Fruit fly (Drosophila melanogaster): ENCODE data around the gene CG12011.

The CG12011 gene

DNA sequence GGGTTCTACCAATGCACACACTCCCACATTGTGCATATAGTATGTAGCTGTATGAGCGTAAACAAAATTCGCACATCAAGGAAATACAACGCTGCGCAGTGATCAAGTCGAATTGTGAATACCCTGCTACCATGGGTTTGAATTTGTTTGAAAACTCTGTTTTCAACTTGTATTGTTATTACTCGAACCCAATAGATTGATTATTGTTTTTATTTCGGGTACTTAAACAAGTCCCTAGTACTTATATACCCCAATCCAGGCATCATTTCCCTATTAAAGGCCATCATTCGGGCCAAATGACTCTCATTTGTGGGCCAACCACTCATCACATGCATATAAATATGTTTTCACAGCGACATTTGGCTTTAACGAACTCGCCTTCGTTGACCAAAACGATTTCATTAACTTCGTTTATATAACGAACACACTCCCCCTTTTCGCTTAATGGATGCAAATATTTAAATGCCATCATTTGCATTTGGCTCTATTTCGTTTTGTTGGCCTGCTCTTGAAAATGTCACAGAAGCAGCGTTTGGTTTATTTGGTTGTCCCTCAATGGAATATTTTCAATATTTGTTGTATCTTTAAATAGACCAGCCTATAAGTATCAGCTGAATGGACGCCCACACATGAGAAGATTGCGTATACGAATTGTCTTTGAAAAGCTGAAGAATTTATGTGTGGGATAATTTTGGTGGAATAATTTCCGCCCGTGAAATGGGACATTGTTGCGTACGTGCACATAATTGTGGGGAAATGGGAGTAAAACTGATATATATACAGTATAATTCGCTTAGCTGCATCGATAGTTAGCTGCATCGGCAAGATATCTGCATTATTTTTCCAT, 45.9 kb downstream of the CG12011 start (continued):
- no peak for TF ChIP-seq CG15073 (GFP tag; optimal IDR thresholded peaks at IDR 0.05)
- peak; percentile 81 for TF ChIP-seq Xbp1 (GFP tag; optimal IDR thresholded peaks at IDR 0.05)
- TF ChIP-seq Chrac-16 (GFP tag; optimal IDR thresholded peaks at IDR 0.05) = peak; percentile 37
- no peak for TF ChIP-seq Ada2b (GFP tag; IDR thresholded peaks at IDR 0.05)
- TF ChIP-seq gt (GFP tag; IDR thresholded peaks at IDR 0.05) = no peak
- no peak for TF ChIP-seq grn (GFP tag; optimal IDR thresholded peaks at IDR 0.05)
- no peak for TF ChIP-seq twi (tag; optimal IDR thresholded peaks at IDR 0.05)
- TF ChIP-seq Usf (GFP tag; optimal IDR thresholded peaks at IDR 0.05) = peak; percentile 26
- TF ChIP-seq CG3726 (GFP tag; IDR thresholded peaks at IDR 0.05) = peak; percentile 56; the same call in 1 of the 3 replicates
- no peak for TF ChIP-seq psq (GFP tag; optimal IDR thresholded peaks at IDR 0.05)
- peak; percentile 89 for TF ChIP-seq vvl (GFP tag; IDR thresholded peaks at IDR 0.05)
- TF ChIP-seq Eip74EF (GFP tag; optimal IDR thresholded peaks at IDR 0.05) = peak in 1 of 2 experiments; percentile 70
- no peak for TF ChIP-seq CG30020 (tag; optimal IDR thresholded peaks at IDR 0.05)
- TF ChIP-seq sisA (GFP tag; IDR thresholded peaks at IDR 0.05) = peak; percentile 71
- peak; percentile 32 for TF ChIP-seq Ssrp (tag; optimal IDR thresholded peaks at IDR 0.05)
- TF ChIP-seq Dref (GFP tag; IDR thresholded peaks at IDR 0.05) = no peak
- no peak for TF ChIP-seq CG6254 (GFP tag; optimal IDR thresholded peaks at IDR 0.05)
- no peak for TF ChIP-seq aop (GFP tag; IDR thresholded peaks at IDR 0.05)
- peak; percentile 67 for TF ChIP-seq mam (GFP tag; optimal IDR thresholded peaks at IDR 0.05)
- peak; percentile 79 for TF ChIP-seq ap (GFP tag; IDR thresholded peaks at IDR 0.05)
- TF ChIP-seq Atf3 (GFP tag; optimal IDR thresholded peaks at IDR 0.05) = peak; percentile 35
- peak; percentile 85 for TF ChIP-seq slbo (GFP tag; IDR thresholded peaks at IDR 0.05)
- peak; percentile 22 for TF ChIP-seq sug (tag; optimal IDR thresholded peaks at IDR 0.05)
- peak; percentile 63 for TF ChIP-seq CG18619 (GFP tag; optimal IDR thresholded peaks at IDR 0.05)
- peak; percentile 32 for TF ChIP-seq CG12744 (GFP tag; optimal IDR thresholded peaks at IDR 0.05)
- peak; percentile 80; the same call in 2 of the 3 replicates for TF ChIP-seq CG34422 (GFP tag; IDR thresholded peaks at IDR 0.05)
- TF ChIP-seq Deaf1 (tag; optimal IDR thresholded peaks at IDR 0.05) = no peak
- no peak for TF ChIP-seq CG11504 (tag; optimal IDR thresholded peaks at IDR 0.05)
- TF ChIP-seq CG15696 (tag; optimal IDR thresholded peaks at IDR 0.05) = no peak
- TF ChIP-seq CG8944 (GFP tag; optimal IDR thresholded peaks at IDR 0.05) = peak; percentile 53
- peak; percentile 74 for TF ChIP-seq CG6689 (GFP tag; IDR thresholded peaks at IDR 0.05)
- TF ChIP-seq Fer3 (tag; optimal IDR thresholded peaks at IDR 0.05) = peak; percentile 66
- no peak for TF ChIP-seq CG2199 (GFP tag; IDR thresholded peaks at IDR 0.05)
- TF ChIP-seq CG16863 (GFP tag; optimal IDR thresholded peaks at IDR 0.05) = peak; percentile 56
- TF ChIP-seq grau (tag; optimal IDR thresholded peaks at IDR 0.05) = peak; percentile 72
- TF ChIP-seq al (GFP tag; IDR thresholded peaks at IDR 0.05) = peak; percentile 69
- TF ChIP-seq gsb (GFP tag; IDR thresholded peaks at IDR 0.05) = peak; percentile 56
- peak; percentile 79 for TF ChIP-seq Oaz (GFP tag; IDR thresholded peaks at IDR 0.05)
- TF ChIP-seq CG12104 (GFP tag; optimal IDR thresholded peaks at IDR 0.05) = no peak
- peak; percentile 60; the same call in 1 of the 2 replicates for TF ChIP-seq NFAT (GFP tag; IDR thresholded peaks at IDR 0.05)
- no peak for TF ChIP-seq prd (optimal IDR thresholded peaks at IDR 0.05)
- peak; percentile 78 for TF ChIP-seq prd (GFP tag; IDR thresholded peaks at IDR 0.05)
- TF ChIP-seq danr (GFP tag; IDR thresholded peaks at IDR 0.05) = 0 out of 2 replicates have a peak, but pooled peaks have one; percentile 29
- peak; percentile 72 for TF ChIP-seq E2f1 (GFP tag; IDR thresholded peaks at IDR 0.05)
- TF ChIP-seq CG18599 (GFP tag; optimal IDR thresholded peaks at IDR 0.05) = no peak
- TF ChIP-seq crc (GFP tag; optimal IDR thresholded peaks at IDR 0.05) = peak; percentile 60
- TF ChIP-seq bowl (GFP tag; IDR thresholded peaks at IDR 0.05) = peak; percentile 74; the same call in 1 of the 2 replicates
- no peak for TF ChIP-seq lab (GFP tag; optimal IDR thresholded peaks at IDR 0.05)
- peak; percentile 77 for TF ChIP-seq H2.0 (GFP tag; IDR thresholded peaks at IDR 0.05)
- peak; percentile 14 for TF ChIP-seq caup (GFP tag; optimal IDR thresholded peaks at IDR 0.05; ENCODE audit: severe bottlenecking)
